Worm (Caenorhabditis elegans) whole organism, L4/young adult: ENCODE measurements around the gene F58F12.12.

Source experiments
- dao-5 ChIP-seq: sonication (generic microtip); optimal IDR thresholded peaks from 2 replicates; lab custom pipeline; 2016; ENCODE audit warnings: missing genotype, missing genetic modification characterization, moderate library complexity, missing compliant biosample characterization
- him-1 ChIP-seq: sonication (generic microtip); optimal IDR thresholded peaks from 2 replicates; lab custom pipeline; 2016; ENCODE audit warnings: missing genotype, missing genetic modification reagents, missing genetic modification characterization, missing compliant biosample characterization

- TF ChIP-seq him-1 (no peak), dao-5 (no peak)
Observed at ce11 chrII:6349968-6350367, 31.0 kb upstream of the F58F12.12 start.
